Fruit fly (Drosophila melanogaster): ENCODE results near the gene Cadps.

- TF ChIP-seq ttk (optimal IDR thresholded peaks at IDR 0.05) (no peak), psq (optimal IDR thresholded peaks at IDR 0.05) (no peak), h (optimal IDR thresholded peaks at IDR 0.05) (no peak), insv (optimal IDR thresholded peaks at IDR 0.05) (no peak), Sin3A (optimal IDR thresholded peaks at IDR 0.05) (no peak)
Observed at dm6 chr4:1199178-1199577, 31.5 kb upstream of the Cadps start.

All from Kc167 (cell line).